Worm (Caenorhabditis elegans): Measurements from ENCODE around the gene egl-43.
"Not testable (repeated sequence)": the region's sequence is repeated elsewhere in the genome, so short reads cannot be mapped to it uniquely, and the experiment has no call there.

Gene egl-43

DNA sequence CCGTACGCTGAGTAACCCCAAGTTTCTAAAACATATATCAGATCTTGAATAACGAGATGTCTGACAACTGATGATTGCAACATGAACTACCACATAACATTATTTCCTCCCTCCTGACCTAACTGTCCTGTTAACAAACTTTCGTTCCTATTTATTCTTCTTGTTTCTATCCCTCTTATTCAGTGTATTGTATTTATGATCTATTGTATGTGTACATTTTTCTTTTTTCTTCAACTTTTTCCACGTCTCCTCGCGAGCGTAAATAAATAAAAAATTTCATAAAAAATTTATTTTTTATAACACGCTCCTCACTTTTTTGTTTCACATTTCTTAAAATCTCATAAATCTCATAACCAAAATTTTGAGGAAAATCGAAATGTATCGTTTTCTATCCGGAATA is 51.3 kb downstream of the egl-43 start, which contains the start of gene ZK892.4:
Gene ZK892.4, plus strand, starts transcription at position 301 of the 400 bp plus-strand sequence.
- not testable (repeated sequence) for TF ChIP-seq lin-13 (GFP tag; optimal IDR thresholded peaks at IDR 0.05); nhr-28 (tag; optimal IDR thresholded peaks at IDR 0.05); ceh-63 (GFP tag; optimal IDR thresholded peaks at IDR 0.05)

DNA sequence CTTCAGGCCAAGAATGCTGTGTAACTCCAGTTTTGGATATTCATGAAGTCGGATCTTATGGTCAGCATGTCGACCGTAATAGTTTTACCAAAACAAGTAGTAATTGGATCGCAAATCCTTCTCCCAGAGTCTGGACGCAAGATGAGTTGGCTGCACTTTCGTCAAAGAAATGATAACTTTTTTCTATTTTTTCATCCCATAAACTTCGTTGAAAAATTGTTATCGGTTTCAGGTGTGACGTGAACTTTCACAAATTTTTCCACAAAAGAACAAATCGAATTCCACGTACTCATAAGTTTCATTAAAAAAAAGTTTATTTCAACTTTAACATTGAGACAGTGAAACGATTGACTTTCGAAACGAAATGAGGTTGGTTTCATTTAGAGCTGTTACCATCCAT is 52.9 kb downstream of the egl-43 start, which contains the start of gene ZK892.5:
Gene ZK892.5, plus strand, starts transcription at position 301 of the 400 bp plus-strand sequence.
- no peak for TF ChIP-seq zip-4 (GFP tag; optimal IDR thresholded peaks at IDR 0.05)
- no peak for TF ChIP-seq ceh-88 (GFP tag; IDR thresholded peaks at IDR 0.05)
- TF ChIP-seq zag-1 (tag; optimal IDR thresholded peaks at IDR 0.05): no peak
- no peak for TF ChIP-seq nhr-84 (tag; optimal IDR thresholded peaks at IDR 0.05)
- no peak for TF ChIP-seq lin-39 (tag; optimal IDR thresholded peaks at IDR 0.05)
- TF ChIP-seq vab-15 (tag; optimal IDR thresholded peaks at IDR 0.05): no peak
- no peak for TF ChIP-seq alr-1 (tag; optimal IDR thresholded peaks at IDR 0.05; ENCODE audit: borderline replicate concordance)
- no peak for TF ChIP-seq rnt-1 (tag; optimal IDR thresholded peaks at IDR 0.05)
- TF ChIP-seq snpc-4 (tag; optimal IDR thresholded peaks at IDR 0.05): no peak
- no peak for TF ChIP-seq ztf-4 (tag; optimal IDR thresholded peaks at IDR 0.05)
- TF ChIP-seq mab-9 (GFP tag; IDR thresholded peaks at IDR 0.05): no peak
- TF ChIP-seq F16B12.6 (tag; optimal IDR thresholded peaks at IDR 0.05): no peak
- no peak for TF ChIP-seq hlh-17 (GFP tag; optimal IDR thresholded peaks at IDR 0.05; ENCODE audit: borderline replicate concordance)
- no peak for TF ChIP-seq fos-1 (tag; optimal IDR thresholded peaks at IDR 0.05)
- TF ChIP-seq unc-62 (GFP tag; optimal IDR thresholded peaks at IDR 0.05): no peak
- TF ChIP-seq sup-37 (GFP tag; optimal IDR thresholded peaks at IDR 0.05): no peak

DNA sequence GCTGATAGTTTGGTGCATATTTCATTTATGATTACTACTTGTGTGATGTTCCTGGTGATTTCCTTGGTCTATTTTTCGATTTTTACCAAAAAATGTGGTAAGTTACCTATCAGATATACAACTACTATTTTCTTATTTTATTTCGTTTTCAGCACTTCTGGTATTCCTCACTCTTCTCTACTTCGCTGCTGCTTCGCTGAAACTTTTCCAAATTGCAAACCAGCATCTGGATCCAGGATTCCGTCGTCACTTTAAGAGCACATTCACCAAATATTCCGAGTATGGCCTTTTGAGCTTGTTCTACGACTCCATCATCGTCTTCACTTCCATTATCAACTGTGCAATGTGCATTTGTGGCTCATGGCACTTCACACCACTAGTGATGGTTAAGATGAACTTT is 53.6 kb downstream of the egl-43 start:
- TF ChIP-seq mef-2 (tag; optimal IDR thresholded peaks at IDR 0.05) (no peak), sup-37 (GFP tag; optimal IDR thresholded peaks at IDR 0.05) (no peak), ama-1 (optimal IDR thresholded peaks at IDR 0.05) (no peak), hlh-4 (tag; optimal IDR thresholded peaks at IDR 0.05) (no peak), lin-39 (tag; optimal IDR thresholded peaks at IDR 0.05) (no peak), lin-35 (GFP tag; optimal IDR thresholded peaks at IDR 0.05) (no peak), ceh-90 (tag; optimal IDR thresholded peaks at IDR 0.05) (no peak), nhr-19 (GFP tag; conservative IDR thresholded peaks at IDR 0.05) (no peak), unc-86 (tag; optimal IDR thresholded peaks at IDR 0.05) (no peak), sox-4 (tag; optimal IDR thresholded peaks at IDR 0.05) (no peak), tlp-1 (tag; optimal IDR thresholded peaks at IDR 0.05) (no peak), C16A3.4 (tag; optimal IDR thresholded peaks at IDR 0.05) (no peak), unc-130 (tag; optimal IDR thresholded peaks at IDR 0.05) (no peak), mdl-1 (tag; optimal IDR thresholded peaks at IDR 0.05) (no peak), elt-3 (tag; optimal IDR thresholded peaks at IDR 0.05) (no peak), dpl-1 (GFP tag; optimal IDR thresholded peaks at IDR 0.05) (no peak), isw-1 (GFP tag; IDR thresholded peaks at IDR 0.05) (no peak), snu-23 (GFP tag; optimal IDR thresholded peaks at IDR 0.05) (no peak)

DNA sequence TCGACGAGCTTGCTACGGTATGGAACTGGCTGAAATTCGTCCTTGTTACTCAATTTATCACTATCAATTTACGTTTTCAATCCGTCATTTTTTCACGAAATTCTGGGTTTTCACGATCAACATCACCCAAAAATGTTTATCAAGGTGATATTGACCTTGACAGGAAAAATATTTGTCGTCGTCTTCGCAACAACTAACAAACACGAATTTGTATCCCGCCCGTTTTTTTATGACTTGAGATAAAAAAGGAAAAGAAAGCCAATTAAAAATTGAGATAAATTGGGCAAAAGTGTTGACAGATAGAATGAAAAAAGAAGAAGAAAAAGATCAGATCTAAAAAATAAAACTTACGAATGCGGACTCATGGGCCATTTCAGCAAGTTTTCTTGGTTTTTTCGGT is 55.9 kb downstream of the egl-43 start:
- TF ChIP-seq C16A3.4 (tag; optimal IDR thresholded peaks at IDR 0.05): peak; percentile 6
- TF ChIP-seq ceh-90 (tag; optimal IDR thresholded peaks at IDR 0.05): no peak
- no peak for TF ChIP-seq C04F5.9 (tag; optimal IDR thresholded peaks at IDR 0.05)
- TF ChIP-seq pax-3 (tag; optimal IDR thresholded peaks at IDR 0.05): no peak
- TF ChIP-seq lin-14 (GFP tag; optimal IDR thresholded peaks at IDR 0.05): peak; percentile 77
- peak in 5 of 6 experiments; percentile 0 to 80 (median 42) for TF ChIP-seq elt-3 (tag; optimal IDR thresholded peaks at IDR 0.05)
- peak; percentile 52 for TF ChIP-seq nhr-90 (tag; optimal IDR thresholded peaks at IDR 0.05; ENCODE audit: poor library complexity)
- peak; percentile 84 for TF ChIP-seq blmp-1 (tag; optimal IDR thresholded peaks at IDR 0.05)
- TF ChIP-seq efl-1 (optimal IDR thresholded peaks at IDR 0.05): no peak
- TF ChIP-seq efl-1 (GFP tag; optimal IDR thresholded peaks at IDR 0.05 in 1 of 2): no peak
- peak; percentile 76 for TF ChIP-seq nhr-85 (tag)
- TF ChIP-seq snu-23 (GFP tag; optimal IDR thresholded peaks at IDR 0.05): peak; percentile 23
- no peak for TF ChIP-seq dsc-1 (tag; optimal IDR thresholded peaks at IDR 0.05)
- peak; percentile 40 for TF ChIP-seq nhr-71 (tag; optimal IDR thresholded peaks at IDR 0.05)
- TF ChIP-seq nhr-20 (tag; optimal IDR thresholded peaks at IDR 0.05): peak; percentile 10
- TF ChIP-seq unc-86 (tag; optimal IDR thresholded peaks at IDR 0.05): no peak
- TF ChIP-seq ztf-11 (tag; optimal IDR thresholded peaks at IDR 0.05): no peak
- no peak for TF ChIP-seq unc-98 (GFP tag; IDR thresholded peaks at IDR 0.05)
- TF ChIP-seq mep-1 (tag; optimal IDR thresholded peaks at IDR 0.05): no peak
